Fruit fly (Drosophila melanogaster): ENCODE measurements around the gene CG42526.

DNA sequence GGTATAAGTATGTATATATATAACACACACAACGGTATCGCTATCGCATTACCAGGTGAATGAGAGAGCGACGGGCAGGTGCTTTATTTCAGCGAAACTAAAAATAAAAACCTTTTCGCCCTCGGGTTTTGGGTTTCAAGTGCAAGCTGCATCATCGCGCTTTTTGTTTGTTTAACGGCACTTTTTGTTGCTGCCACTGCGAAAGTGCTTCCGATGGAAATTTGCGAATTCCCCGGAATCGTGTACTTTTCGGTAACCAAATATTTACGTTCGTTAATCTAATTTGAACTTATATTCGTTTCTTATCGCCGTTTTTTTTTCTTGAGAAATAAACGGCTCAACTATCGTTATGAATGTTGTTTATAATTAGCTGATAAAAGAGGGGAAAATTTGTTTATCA, 39.2 kb downstream of the CG42526 start:
- no peak for TF ChIP-seq CG16779 (GFP tag; IDR thresholded peaks at IDR 0.05)
- no peak for TF ChIP-seq eve (GFP tag; optimal IDR thresholded peaks at IDR 0.05)
